Worm (Caenorhabditis elegans) whole organism, early embryonic: ENCODE results near the gene srv-5.

ENCODE experiments used
- B0310.2 ChIP-seq: sonication (generic microtip); optimal IDR thresholded peaks from 2 replicates; lab custom pipeline; 2016; ENCODE audit warnings: mild to moderate bottlenecking, missing genetic modification characterization, missing compliant biosample characterization
- F13C5.2 ChIP-seq: sonication (generic microtip); optimal IDR thresholded peaks from 2 replicates; lab custom pipeline; 2017; ENCODE audit warnings: mild to moderate bottlenecking, missing genetic modification characterization, inconsistent platforms, missing compliant biosample characterization
- aly-1 ChIP-seq: sonication (generic microtip); optimal IDR thresholded peaks from 2 replicates; lab custom pipeline; 2016; ENCODE audit warnings: missing genetic modification characterization, missing compliant biosample characterization
- ama-1 ChIP-seq: fragments of 150-350 bp; optimal IDR thresholded peaks from 2 replicates; lab custom pipeline; 2014
- ceh-13 ChIP-seq: fragments of 200-800 bp; sonication (Bioruptor generic); optimal IDR thresholded peaks from 2 replicates; lab custom pipeline; 2018; ENCODE audit warnings: mild to moderate bottlenecking, missing genetic modification characterization, missing compliant biosample characterization
- ceh-36 ChIP-seq: sonication (generic microtip); optimal IDR thresholded peaks from 2 replicates; lab custom pipeline; 2016; ENCODE audit warnings: missing genetic modification characterization, inconsistent platforms, missing compliant biosample characterization
- ets-7 ChIP-seq: sonication (generic microtip); optimal IDR thresholded peaks from 2 replicates; lab custom pipeline; 2016; ENCODE audit warnings: missing genotype, missing genetic modification characterization, missing compliant biosample characterization
- flt-1 ChIP-seq: fragments of 200-800 bp; sonication (Bioruptor generic); IDR thresholded peaks from 2 replicates; pipeline ENCODE4 v1.3.6; 2022; ENCODE audit warnings: missing genetic modification characterization, missing compliant biosample characterization
- hmbx-1 ChIP-seq: sonication (generic microtip); optimal IDR thresholded peaks from 2 replicates; lab custom pipeline; 2016; ENCODE audit warnings: mild to moderate bottlenecking, missing genetic modification characterization, missing compliant biosample characterization
- hmg-4 ChIP-seq: fragments of 200-800 bp; sonication (Bioruptor generic); optimal IDR thresholded peaks from 2 replicates; lab custom pipeline; 2018; ENCODE audit warnings: mild to moderate bottlenecking, missing genetic modification characterization, missing compliant biosample characterization
- hnd-1 ChIP-seq: sonication (generic microtip); optimal IDR thresholded peaks from 2 replicates; lab custom pipeline; 2016; ENCODE audit warnings: missing genetic modification characterization, missing compliant biosample characterization
- pes-1 ChIP-seq: fragments of 200-800 bp; sonication (Bioruptor generic); IDR thresholded peaks from 2 replicates; pipeline ENCODE4 v1.3.6; 2022; ENCODE audit warnings: missing genetic modification reagents, missing genetic modification characterization, missing compliant biosample characterization
- scrt-1 ChIP-seq: fragments of 200-800 bp; sonication (Bioruptor generic); IDR thresholded peaks from 2 replicates; pipeline ENCODE4 v1.3.6; 2022; ENCODE audit warnings: missing genetic modification characterization, missing compliant biosample characterization
- sea-1 ChIP-seq: fragments of 200-800 bp; sonication (Bioruptor generic); conservative IDR thresholded peaks from 2 replicates; pipeline ENCODE4 v1.3.6; 2022; ENCODE audit warnings: missing genetic modification characterization, missing compliant biosample characterization
- tbx-11 ChIP-seq: fragments of 200-800 bp; sonication (Bioruptor generic); IDR thresholded peaks from 2 replicates; pipeline ENCODE4 v1.3.6; 2022; ENCODE audit warnings: missing genetic modification characterization, missing compliant biosample characterization
- tbx-37 ChIP-seq: fragments of 200-800 bp; sonication (Bioruptor generic); conservative IDR thresholded peaks from 2 replicates; pipeline ENCODE4 v1.3.6; 2022; ENCODE audit warnings: missing genetic modification reagents, missing genetic modification characterization, missing compliant biosample characterization
- tra-4 ChIP-seq: sonication (generic microtip); optimal IDR thresholded peaks from 2 replicates; lab custom pipeline; 2017; ENCODE audit warnings: missing genetic modification characterization, missing compliant biosample characterization

The srv-5 gene

ce11 chrX:4260297-4260696 is 8.2 kb downstream of the srv-5 start, which contains the start of gene C52B9.4:
Gene C52B9.4 (plus strand): TSS chrX:4260652.
- TF ChIP-seq ceh-13 (GFP tag; lab: Kevin White, UChicago) (no peak), F13C5.2 (tag; lab: Kevin White, UChicago) (peak; percentile 21)

DNA sequence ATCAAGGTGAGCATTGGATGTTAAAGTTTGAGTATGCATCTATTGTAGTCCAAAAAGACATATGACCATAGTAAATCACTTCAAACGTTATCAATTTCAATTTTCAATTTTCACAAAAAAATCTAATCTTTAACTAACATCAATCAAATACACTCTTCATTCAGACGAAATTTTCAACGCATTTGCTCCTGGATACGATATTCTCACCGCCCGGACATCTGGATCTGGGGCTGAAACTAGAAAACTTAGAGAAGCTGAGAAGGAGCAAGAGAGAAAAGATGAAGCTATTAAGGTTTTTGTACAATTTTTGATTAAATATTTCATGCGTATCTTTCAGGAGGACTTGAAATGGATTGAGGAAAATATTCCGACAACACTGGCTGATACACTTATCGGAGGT is 11.7 kb downstream of the srv-5 start:
- TF ChIP-seq ceh-36 (tag; lab: Kevin White, UChicago): no peak
- TF ChIP-seq hmbx-1 (tag; lab: Kevin White, UChicago): no peak
- TF ChIP-seq aly-1 (tag; lab: Kevin White, UChicago): no peak
- no peak for TF ChIP-seq ama-1 (lab: Kevin White, UChicago)
- TF ChIP-seq tbx-37: no peak

ce11 chrX:4265283-4265907 is 13.2 kb downstream of the srv-5 start, which contains the start of gene coel-1:
Gene coel-1 (plus strand): TSS chrX:4265663.
- peak; percentile 4 for TF ChIP-seq aly-1 (tag; lab: Kevin White, UChicago)
- peak; percentile 77 for TF ChIP-seq hmg-4 (GFP tag; lab: Kevin White, UChicago)
- no peak for TF ChIP-seq ceh-13 (GFP tag; lab: Kevin White, UChicago)

DNA sequence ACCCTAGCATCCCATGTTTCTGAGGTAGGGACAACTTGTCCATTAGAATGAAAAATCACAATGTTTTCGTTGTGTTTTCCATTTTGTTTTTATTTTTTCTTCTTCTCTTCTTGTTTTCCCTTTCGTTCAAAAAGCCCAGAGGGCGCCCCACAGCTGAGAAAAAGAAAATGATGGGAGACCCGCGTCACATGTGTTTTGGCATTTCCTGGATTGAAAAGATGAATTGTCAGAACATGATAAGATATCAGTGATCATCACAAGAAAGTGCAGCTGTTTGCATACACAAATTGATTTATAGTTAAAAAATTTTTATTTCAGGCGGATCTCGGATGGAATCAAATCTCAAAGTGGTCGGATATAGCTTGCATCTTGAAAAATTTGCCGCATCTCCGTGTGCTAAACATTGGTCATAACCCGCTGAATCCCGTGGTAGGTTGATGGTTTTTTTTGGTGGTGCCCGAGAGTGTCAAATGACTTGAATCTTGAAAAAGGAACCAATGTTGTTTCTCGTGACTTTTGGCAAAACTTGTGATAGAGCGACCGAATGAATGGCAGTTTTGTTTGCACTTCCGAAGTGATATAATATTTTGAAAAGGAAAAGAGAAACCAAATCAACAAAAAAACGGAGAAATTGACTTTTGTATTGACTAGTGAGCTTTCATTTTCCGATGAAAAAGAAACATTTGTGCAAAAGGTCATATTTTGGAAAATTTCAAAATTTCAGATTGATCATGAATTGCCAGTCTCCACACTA is 14.2 kb downstream of the srv-5 start:
- no peak for TF ChIP-seq ets-7 (tag; lab: Kevin White, UChicago)
- TF ChIP-seq tbx-37: no peak
- TF ChIP-seq scrt-1 (GFP tag; lab: Robert Waterston, UW): no peak
- TF ChIP-seq hmbx-1 (tag; lab: Kevin White, UChicago): no peak
- no peak for TF ChIP-seq sea-1
- no peak for TF ChIP-seq B0310.2 (tag; lab: Kevin White, UChicago)
- no peak for TF ChIP-seq pes-1 (GFP tag; lab: Robert Waterston, UW)

ce11 chrX:4268396-4268795 is 16.2 kb downstream of the srv-5 start:
- TF ChIP-seq ceh-36 (tag; lab: Kevin White, UChicago) (no peak), tbx-37 (no peak), sea-1 (no peak), ama-1 (lab: Kevin White, UChicago) (no peak), F13C5.2 (tag; lab: Kevin White, UChicago) (no peak), tra-4 (tag; lab: Kevin White, UChicago) (no peak), B0310.2 (tag; lab: Kevin White, UChicago) (no peak), scrt-1 (GFP tag; lab: Robert Waterston, UW) (no peak), pes-1 (GFP tag; lab: Robert Waterston, UW) (no peak), ets-7 (tag; lab: Kevin White, UChicago) (no peak), hmbx-1 (tag; lab: Kevin White, UChicago) (no peak), aly-1 (tag; lab: Kevin White, UChicago) (no peak), hnd-1 (tag; lab: Kevin White, UChicago) (no peak), hmg-4 (GFP tag; lab: Kevin White, UChicago) (no peak), flt-1 (GFP tag; lab: Robert Waterston, UW) (no peak), ceh-13 (GFP tag; lab: Kevin White, UChicago) (no peak), tbx-11 (GFP tag; lab: Robert Waterston, UW) (no peak)

DNA sequence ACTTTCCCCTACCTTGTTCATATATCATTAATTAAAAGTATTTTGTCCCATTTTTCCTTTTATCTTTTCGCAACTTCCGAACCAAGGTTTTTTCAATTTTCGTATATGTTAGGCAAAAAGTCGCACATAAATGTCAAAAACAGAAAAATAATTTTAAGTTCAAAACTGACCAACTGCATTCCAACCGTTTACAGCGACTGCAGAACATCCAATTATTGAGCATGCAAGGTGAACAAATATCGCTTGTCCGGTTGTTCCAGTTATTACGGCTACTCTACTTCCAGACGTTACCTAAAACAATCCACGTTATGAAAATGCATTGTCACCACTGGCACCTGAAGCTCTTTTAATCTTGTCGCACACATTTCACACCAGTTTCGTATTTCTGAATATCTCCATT is 21.5 kb downstream of the srv-5 start, which contains the start of gene C52B9.10:
C52B9.10 (plus strand) TSS at position 301 of the 400 bp plus-strand sequence.
- TF ChIP-seq scrt-1 (GFP tag; lab: Robert Waterston, UW): no peak

DNA sequence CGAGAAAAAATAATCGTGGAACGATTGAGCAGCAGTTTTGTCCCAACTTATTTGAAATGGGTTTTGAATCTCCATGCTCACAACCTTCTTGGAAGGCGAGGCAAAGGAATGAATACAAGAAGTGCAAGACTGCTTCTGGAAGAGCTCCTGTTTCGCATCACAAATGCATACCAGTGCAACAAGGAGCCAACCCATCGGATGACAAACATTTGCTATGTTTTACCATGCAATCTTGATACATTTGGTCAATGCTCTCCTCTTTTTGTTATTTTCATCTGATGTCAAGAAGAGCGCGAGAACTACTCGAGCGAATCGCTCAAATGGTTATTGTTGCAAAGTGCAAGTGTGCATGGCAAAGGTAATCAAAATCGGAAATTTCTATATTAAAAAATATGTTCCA is 22.0 kb downstream of the srv-5 start, which contains the start of gene mec-18:
mec-18 (minus strand) TSS at position 101 of the 400 bp plus-strand sequence.
- TF ChIP-seq ets-7 (tag; lab: Kevin White, UChicago) (no peak), hmg-4 (GFP tag; lab: Kevin White, UChicago) (no peak), scrt-1 (GFP tag; lab: Robert Waterston, UW) (no peak), tbx-37 (no peak), F13C5.2 (tag; lab: Kevin White, UChicago) (no peak)

- TF ChIP-seq B0310.2 (tag; lab: Kevin White, UChicago): no peak
- no peak for TF ChIP-seq ama-1 (lab: Kevin White, UChicago)
- no peak for TF ChIP-seq tbx-37
- no peak for TF ChIP-seq F13C5.2 (tag; lab: Kevin White, UChicago)
- TF ChIP-seq tbx-11 (GFP tag; lab: Robert Waterston, UW): no peak
- TF ChIP-seq aly-1 (tag; lab: Kevin White, UChicago): no peak
- TF ChIP-seq hmbx-1 (tag; lab: Kevin White, UChicago): no peak
Observed at ce11 chrX:4279294-4279782, 27.2 kb downstream of the srv-5 start, which contains the start of the genes twk-28 and ets-9. Gene twk-28 (minus strand): TSS chrX:4279344. Gene ets-9 (plus strand): TSS chrX:4279703.
